Worm (Caenorhabditis elegans): ENCODE results near the gene srj-29.

srj-29 gene

DNA sequence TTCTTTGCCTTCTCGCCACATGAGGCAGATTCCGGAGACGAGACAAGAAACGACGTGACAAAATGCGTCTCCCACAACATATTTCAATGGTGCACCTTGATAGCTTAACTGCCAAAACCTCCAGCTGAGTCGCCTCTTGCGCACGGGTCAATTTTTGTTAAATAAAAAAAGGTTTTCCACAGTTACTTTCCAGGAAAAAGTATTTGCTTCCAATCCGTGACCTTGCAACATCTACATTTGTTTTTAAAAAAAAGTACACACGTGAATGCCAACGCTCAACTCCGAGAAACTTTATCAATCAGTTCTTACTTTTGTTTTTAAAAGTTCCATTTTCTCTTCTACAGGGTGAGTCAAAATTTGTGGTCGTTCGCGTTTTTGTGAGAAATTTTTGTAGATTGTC lies 18.8 kb downstream of the srj-29 start, which contains the start of gene F22B8.7:
TSS of gene F22B8.7 (plus strand) at position 301 of the 400 bp plus-strand sequence.
- TF ChIP-seq him-1 (tag; optimal IDR thresholded peaks at IDR 0.05), result no peak
- no peak for TF ChIP-seq W03F9.2 (tag; optimal IDR thresholded peaks at IDR 0.05)
- no peak for TF ChIP-seq dao-5 (tag; optimal IDR thresholded peaks at IDR 0.05)

DNA sequence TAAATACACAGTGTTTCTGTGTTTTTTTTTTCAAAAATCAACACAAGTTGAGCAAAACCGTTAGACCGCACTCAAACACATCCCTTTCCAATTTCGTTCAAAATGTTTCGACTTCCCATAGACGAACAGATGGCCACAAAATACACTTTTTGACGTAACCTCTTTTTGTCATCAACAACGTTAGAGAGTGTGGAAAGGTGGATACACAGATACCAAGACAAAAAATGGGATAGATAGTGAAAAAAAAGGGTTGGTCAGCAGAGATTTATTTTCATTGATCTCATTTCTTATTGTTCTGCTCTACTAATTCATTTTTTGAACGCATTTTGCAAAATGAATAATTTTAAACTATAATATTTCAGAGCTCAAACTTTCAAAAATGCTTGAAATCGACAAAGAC lies 19.4 kb downstream of the srj-29 start:
- no peak for TF ChIP-seq W03F9.2 (tag; optimal IDR thresholded peaks at IDR 0.05)
- no peak for TF ChIP-seq dao-5 (tag; optimal IDR thresholded peaks at IDR 0.05)
- TF ChIP-seq him-1 (tag; optimal IDR thresholded peaks at IDR 0.05), result no peak

DNA sequence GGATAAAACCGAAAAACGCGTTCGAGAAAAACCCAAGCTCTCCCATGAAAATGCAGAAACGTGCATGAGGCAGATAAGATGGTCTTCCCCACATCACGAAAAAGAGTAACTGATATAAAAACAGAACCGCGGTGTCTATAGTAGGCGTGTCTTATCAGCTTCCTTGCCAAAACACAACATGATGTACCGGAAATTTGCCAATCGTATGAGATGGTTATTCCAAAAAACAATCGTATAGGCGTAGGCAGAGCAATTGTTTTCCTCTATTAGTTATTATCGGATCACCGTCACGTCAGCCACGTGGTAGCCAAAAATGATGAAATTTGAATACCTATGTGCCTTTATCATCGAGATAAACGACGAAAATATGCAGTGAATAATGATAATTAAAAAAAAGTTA lies 24.0 kb downstream of the srj-29 start, which contains the start of gene str-7:
TSS of gene str-7 (minus strand) at position 101 of the 400 bp plus-strand sequence.
- no peak for TF ChIP-seq dao-5 (tag; optimal IDR thresholded peaks at IDR 0.05)
- no peak for TF ChIP-seq W03F9.2 (tag; optimal IDR thresholded peaks at IDR 0.05)
- TF ChIP-seq him-1 (tag; optimal IDR thresholded peaks at IDR 0.05), result no peak

DNA sequence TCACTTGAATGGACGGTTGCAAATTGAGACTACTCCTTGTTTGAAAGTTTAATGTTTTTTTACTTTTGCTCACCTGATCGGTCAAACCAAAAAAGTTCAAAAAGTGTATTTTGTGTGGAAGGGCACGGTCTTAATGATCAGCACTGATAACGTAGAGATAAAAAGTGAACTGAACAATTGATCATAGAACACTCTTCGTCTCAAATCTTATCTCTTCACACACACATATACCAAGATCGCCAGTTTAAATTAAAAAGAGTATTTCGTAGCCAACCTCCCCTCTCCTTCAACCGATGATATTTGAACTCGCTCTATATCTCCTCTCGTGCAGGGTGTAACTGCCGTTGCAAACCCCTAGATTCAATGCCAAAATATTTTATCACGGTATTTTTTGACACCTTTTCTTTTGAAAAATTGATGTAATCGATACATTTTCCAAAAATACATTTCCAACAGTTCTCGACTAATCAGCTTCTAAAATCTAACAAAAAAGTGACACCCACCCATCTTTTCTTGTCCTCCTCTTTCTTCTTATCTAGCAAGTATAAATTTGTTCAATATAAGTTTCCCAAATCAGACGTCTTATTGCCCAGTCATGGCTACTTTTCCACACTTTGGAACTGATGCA lies 24.8 kb downstream of the srj-29 start, which contains the start of gene cth-1:
TSS of gene cth-1 (plus strand) at position 578 of the 628 bp plus-strand sequence.
- TF ChIP-seq W03F9.2 (tag; optimal IDR thresholded peaks at IDR 0.05) (no peak), dao-5 (tag; optimal IDR thresholded peaks at IDR 0.05) (no peak), him-1 (tag; optimal IDR thresholded peaks at IDR 0.05) (no peak)

DNA sequence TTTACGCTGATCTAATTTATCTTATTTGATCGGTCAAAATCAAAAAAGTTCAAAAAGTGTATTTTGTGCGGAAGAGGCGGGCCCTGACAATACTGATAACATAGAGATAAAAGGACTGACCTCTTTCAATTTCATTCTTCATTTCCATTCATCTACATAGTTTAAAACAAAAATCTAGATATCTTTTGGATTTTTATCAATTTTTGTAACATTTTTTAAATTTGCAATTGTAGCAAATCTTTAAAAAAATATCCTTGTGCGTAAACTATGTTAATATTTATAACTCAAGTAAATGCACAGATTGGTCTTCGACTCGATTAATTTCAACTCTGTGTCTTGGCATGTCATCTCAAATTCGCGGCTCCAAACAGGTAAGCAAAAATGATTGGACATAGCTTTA lies 28.1 kb downstream of the srj-29 start, which contains the start of gene argk-1:
TSS of gene argk-1 (plus strand) at position 301 of the 400 bp plus-strand sequence.
- TF ChIP-seq him-1 (tag; optimal IDR thresholded peaks at IDR 0.05) (no peak), dao-5 (tag; optimal IDR thresholded peaks at IDR 0.05) (no peak), W03F9.2 (tag; optimal IDR thresholded peaks at IDR 0.05) (no peak)

DNA sequence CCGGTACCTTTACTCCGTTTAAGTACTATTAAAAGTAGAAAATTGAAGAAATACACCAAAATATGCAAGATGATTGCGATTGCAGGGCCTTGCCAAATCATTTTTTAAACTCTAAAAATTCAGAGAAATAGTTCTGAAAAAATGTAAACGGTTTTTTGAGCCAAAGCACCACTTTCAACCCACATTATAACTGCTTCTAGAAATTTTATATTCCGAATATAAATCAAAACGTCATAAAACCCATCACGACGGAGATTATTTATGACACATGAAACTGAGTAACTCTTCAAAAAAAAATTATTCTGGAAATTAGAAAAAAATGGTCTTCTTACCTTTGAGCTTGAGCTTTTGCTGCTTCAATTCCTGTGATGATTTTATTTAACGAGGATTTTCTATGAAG lies 38.8 kb downstream of the srj-29 start, which contains the start of gene srxa-16:
TSS of gene srxa-16 (minus strand) at position 101 of the 400 bp plus-strand sequence.
- TF ChIP-seq dao-5 (tag; optimal IDR thresholded peaks at IDR 0.05) (no peak), W03F9.2 (tag; optimal IDR thresholded peaks at IDR 0.05) (no peak), him-1 (tag; optimal IDR thresholded peaks at IDR 0.05) (no peak)

DNA sequence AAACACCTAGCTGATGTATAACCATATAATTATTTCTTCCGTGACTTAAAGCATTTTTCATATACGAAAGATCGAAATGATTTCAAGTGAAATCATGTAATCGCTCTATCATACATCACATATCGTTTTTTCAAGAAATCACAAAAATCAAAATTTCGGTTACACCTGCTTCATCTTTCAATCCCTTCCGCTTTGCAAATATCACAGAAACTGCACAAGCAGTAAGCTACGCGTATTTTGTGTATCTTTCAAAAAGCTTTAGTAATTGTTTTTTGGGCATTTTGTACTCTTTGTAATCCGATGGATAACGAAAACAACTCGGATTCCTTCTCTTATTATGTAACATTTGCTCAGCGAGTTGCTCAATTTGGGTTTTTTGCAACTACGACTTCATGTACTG lies 39.9 kb downstream of the srj-29 start, which contains the start of gene str-25:
TSS of gene str-25 (plus strand) at position 301 of the 400 bp plus-strand sequence.
- TF ChIP-seq W03F9.2 (tag; optimal IDR thresholded peaks at IDR 0.05), result no peak
- TF ChIP-seq him-1 (tag; optimal IDR thresholded peaks at IDR 0.05), result no peak

DNA sequence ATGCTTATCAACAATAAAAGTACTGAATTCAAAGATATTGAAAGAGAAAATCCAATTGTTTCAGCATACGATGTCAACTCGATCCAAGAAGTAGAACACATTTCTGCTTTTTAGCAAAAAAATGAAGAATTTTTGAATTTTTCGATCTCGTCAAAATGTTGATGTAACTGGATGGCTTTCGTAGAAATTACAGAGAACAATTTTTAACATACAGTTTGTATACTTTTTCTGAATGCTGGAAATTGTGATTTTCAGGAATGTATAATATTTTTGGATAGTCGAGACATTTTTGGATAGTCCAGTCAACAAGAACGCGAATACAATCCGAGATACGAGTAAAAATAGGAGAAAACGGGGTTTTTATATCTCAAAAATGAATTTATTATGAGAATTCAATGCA lies 43.1 kb downstream of the srj-29 start, which contains the start of gene str-103:
TSS of gene str-103 (minus strand) at position 101 of the 400 bp plus-strand sequence.
- no peak for TF ChIP-seq W03F9.2 (tag; optimal IDR thresholded peaks at IDR 0.05)
- no peak for TF ChIP-seq dao-5 (tag; optimal IDR thresholded peaks at IDR 0.05)
- no peak for TF ChIP-seq him-1 (tag; optimal IDR thresholded peaks at IDR 0.05)

DNA sequence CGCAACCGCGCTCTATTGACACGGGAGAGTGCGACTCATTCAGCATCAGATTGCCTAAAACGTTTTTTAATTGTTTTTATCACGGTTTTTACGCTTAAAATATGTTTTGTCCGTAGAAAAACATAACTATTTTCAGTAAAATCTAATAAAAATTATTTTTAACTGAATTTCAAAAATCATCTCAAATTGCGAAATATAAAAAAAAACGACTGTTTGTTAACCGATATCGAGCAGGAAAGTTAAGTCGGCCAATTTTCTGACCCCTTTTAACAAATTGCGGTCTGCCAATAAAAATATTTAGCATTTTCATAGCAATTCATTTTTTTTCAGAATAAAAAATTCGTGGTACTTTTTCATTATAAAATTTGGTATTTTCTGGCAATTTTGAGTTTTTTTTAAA lies 45.0 kb downstream of the srj-29 start:
- TF ChIP-seq dao-5 (tag; optimal IDR thresholded peaks at IDR 0.05), result no peak
- TF ChIP-seq W03F9.2 (tag; optimal IDR thresholded peaks at IDR 0.05), result no peak
- TF ChIP-seq him-1 (tag; optimal IDR thresholded peaks at IDR 0.05), result no peak

DNA sequence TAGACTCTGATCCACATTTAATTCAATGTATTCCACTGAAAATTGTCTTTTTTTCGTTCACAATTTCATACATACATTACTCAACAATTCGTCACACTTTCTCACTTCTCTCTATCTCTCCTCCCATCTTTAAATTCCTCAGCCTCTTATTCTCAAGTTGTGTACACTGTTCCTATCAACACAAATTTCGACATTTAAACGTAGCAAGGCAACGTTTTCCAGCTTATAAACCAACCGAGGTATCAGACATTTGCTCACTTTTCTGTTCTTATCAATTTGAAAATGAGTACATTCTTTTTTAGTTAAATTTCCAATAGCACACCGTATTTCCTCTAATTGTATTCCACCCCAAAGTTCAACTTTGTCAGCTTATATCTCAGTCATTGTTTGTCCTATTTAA lies 45.5 kb downstream of the srj-29 start, which contains the start of gene skr-3:
TSS of gene skr-3 (plus strand) at position 163 of the 400 bp plus-strand sequence.
- no peak for TF ChIP-seq dao-5 (tag; optimal IDR thresholded peaks at IDR 0.05)
- no peak for TF ChIP-seq him-1 (tag; optimal IDR thresholded peaks at IDR 0.05)
- TF ChIP-seq W03F9.2 (tag; optimal IDR thresholded peaks at IDR 0.05), result no peak

DNA sequence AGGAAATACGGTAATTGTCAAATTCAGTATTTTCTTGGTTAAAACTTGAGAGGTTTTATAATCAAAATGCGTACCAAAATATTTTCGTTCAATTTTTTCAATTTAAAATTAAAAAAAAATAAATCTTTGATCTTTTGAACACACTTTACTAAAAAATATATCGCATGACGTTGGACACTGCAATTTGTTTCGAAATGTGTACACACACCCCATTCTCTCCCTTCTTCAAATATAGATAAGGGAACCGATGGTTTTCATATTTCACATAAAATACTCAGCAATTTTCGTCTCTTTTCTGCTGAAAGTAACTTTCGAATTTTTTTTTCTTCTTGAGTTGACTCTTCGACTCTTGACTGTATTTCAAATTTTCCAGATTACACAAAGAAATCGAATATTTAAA lies 46.0 kb downstream of the srj-29 start:
- TF ChIP-seq dao-5 (tag; optimal IDR thresholded peaks at IDR 0.05), result no peak
- TF ChIP-seq W03F9.2 (tag; optimal IDR thresholded peaks at IDR 0.05), result no peak
- no peak for TF ChIP-seq him-1 (tag; optimal IDR thresholded peaks at IDR 0.05)

DNA sequence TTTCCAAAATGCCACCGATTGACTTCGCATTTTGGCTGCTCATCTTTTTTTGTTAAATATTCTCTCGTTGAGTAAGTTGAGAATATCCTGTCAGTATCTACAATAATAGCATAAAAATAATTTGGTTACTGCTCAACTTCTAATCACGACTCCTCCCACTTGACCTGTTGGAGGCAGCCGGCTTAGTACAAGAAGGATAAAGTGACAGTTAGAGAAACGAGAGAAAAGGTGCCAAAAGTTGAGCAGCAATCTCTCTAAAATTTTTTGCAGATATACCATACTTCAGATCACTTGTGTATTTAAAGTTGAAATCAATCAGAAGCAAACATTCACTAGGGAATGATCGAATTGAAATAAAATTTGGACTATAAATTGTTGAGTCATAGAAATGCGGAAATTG lies 49.3 kb downstream of the srj-29 start, which contains the start of gene nhr-111:
TSS of gene nhr-111 (minus strand) at position 101 of the 400 bp plus-strand sequence.
- no peak for TF ChIP-seq dao-5 (tag; optimal IDR thresholded peaks at IDR 0.05)
- no peak for TF ChIP-seq W03F9.2 (tag; optimal IDR thresholded peaks at IDR 0.05)
- TF ChIP-seq him-1 (tag; optimal IDR thresholded peaks at IDR 0.05), result no peak
